Fruit fly (Drosophila melanogaster) whole organism, embryonic: Measurements from ENCODE around the gene CG7564.

Experiments
- CG10654 ChIP-seq: fragments of 200-800 bp; sonication (Bioruptor generic); optimal IDR thresholded peaks from 2 replicates; lab custom pipeline; 2016; ENCODE audit warnings: missing biosample characterization, missing genetic modification characterization
- Hmx ChIP-seq: fragments of 200-800 bp; sonication (Bioruptor generic); optimal IDR thresholded peaks from 2 replicates; lab custom pipeline; 2016; ENCODE audit warnings: missing biosample characterization, missing genetic modification characterization
- Usf ChIP-seq: fragments of 200-800 bp; sonication (Bioruptor generic); optimal IDR thresholded peaks from 2 replicates; lab custom pipeline; 2017; ENCODE audit warnings: missing genotype, missing biosample characterization, missing genetic modification characterization
- ap ChIP-seq: fragments of 200-800 bp; sonication (Bioruptor generic); IDR thresholded peaks from 2 replicates; pipeline ENCODE4 v1.3.6; 2022; ENCODE audit warnings: missing biosample characterization, missing genetic modification characterization
- grn ChIP-seq: fragments of 200-800 bp; sonication (Bioruptor generic); optimal IDR thresholded peaks from 3 replicates; lab custom pipeline; 2017; ENCODE audit warnings: missing biosample characterization, missing genetic modification characterization
- pzg ChIP-seq: fragments of 200-800 bp; sonication (Bioruptor generic); optimal IDR thresholded peaks from 3 replicates; lab custom pipeline; 2018; ENCODE audit warnings: missing biosample characterization, mild to moderate bottlenecking, missing genetic modification characterization, moderate library complexity
- run ChIP-seq: fragments of 200-800 bp; sonication (Bioruptor generic); optimal IDR thresholded peaks from 3 replicates; lab custom pipeline; 2018; ENCODE audit warnings: missing biosample characterization, mild to moderate bottlenecking, missing genetic modification characterization
- twi ChIP-seq: fragments of 200-800 bp; optimal IDR thresholded peaks from 2 replicates; lab custom pipeline; 2019; ENCODE audit warnings: missing biosample characterization, mild to moderate bottlenecking, missing genetic modification characterization, moderate library complexity

- TF ChIP-seq pzg (GFP tag; lab: Kevin White, UChicago) (no peak), Hmx (GFP tag; lab: Kevin White, UChicago) (no peak), CG10654 (GFP tag; lab: Kevin White, UChicago) (peak; percentile 5), grn (no peak), Usf (GFP tag; lab: Kevin White, UChicago) (no peak), run (tag; lab: Kevin White, UChicago) (no peak), ap (GFP tag; lab: Robert Waterston, UW) (no peak), twi (tag; lab: Kevin White, UChicago) (no peak)
These were observed 17.1 kb upstream of the CG7564 start for dm6 chr3L:17496871-17497492.
